Fruit fly (Drosophila melanogaster) whole organism, wandering third instar larva: ENCODE data around the gene Takl1.

Experiments used
- Abd-B ChIP-seq: fragments of >200 bp; optimal IDR thresholded peaks from 2 replicates; lab custom pipeline; 2017; ENCODE audit warnings: missing biosample characterization, missing genetic modification characterization
- CG32264 ChIP-seq: fragments of 200-800 bp; sonication (Bioruptor generic); optimal IDR thresholded peaks from 2 replicates; lab custom pipeline; 2016; ENCODE audit warnings: missing biosample characterization, missing genetic modification characterization
- CG9705 ChIP-seq: fragments of 200-800 bp; sonication (Bioruptor generic); optimal IDR thresholded peaks from 2 replicates; lab custom pipeline; 2018; ENCODE audit warnings: missing biosample characterization, mild to moderate bottlenecking, missing genetic modification characterization
- CrebA ChIP-seq: fragments of 200-800 bp; sonication (Bioruptor generic); optimal IDR thresholded peaks from 2 replicates; lab custom pipeline; 2016; ENCODE audit warnings: missing biosample characterization, mild to moderate bottlenecking, missing genetic modification characterization, borderline replicate concordance
- Dfd ChIP-seq: fragments of >200 bp; optimal IDR thresholded peaks from 2 replicates; lab custom pipeline; 2017; ENCODE audit warnings: missing biosample characterization, missing genetic modification characterization
- Dif ChIP-seq: fragments of 200-275, 200-300 bp; sonication (Bioruptor generic); optimal IDR thresholded peaks from 2 replicates; lab custom pipeline; 2018; ENCODE audit warnings: missing biosample characterization, missing genetic modification characterization; ENCODE audit not compliant: partially characterized antibody
- GATAd ChIP-seq: sonication (Bioruptor generic); optimal IDR thresholded peaks from 2 replicates; lab custom pipeline; 2016; ENCODE audit warnings: missing biosample characterization, missing genetic modification characterization
- HLH106 ChIP-seq: fragments of 200-800 bp; optimal IDR thresholded peaks from 3 replicates; lab custom pipeline; 2019; ENCODE audit warnings: missing biosample characterization, mild to moderate bottlenecking, missing genetic modification characterization, moderate library complexity
- Hnf4 ChIP-seq: fragments of 200-800 bp; sonication (Bioruptor generic); optimal IDR thresholded peaks from 2 replicates; lab custom pipeline; 2016; ENCODE audit warnings: missing biosample characterization, mild to moderate bottlenecking, missing genetic modification characterization
- Hr78 ChIP-seq: fragments of >200 bp; optimal IDR thresholded peaks from 2 replicates; lab custom pipeline; 2017; ENCODE audit warnings: missing biosample characterization, missing genetic modification characterization
- Hr83 ChIP-seq: fragments of 200-300 bp; sonication (Bioruptor generic); optimal IDR thresholded peaks from 2 replicates; lab custom pipeline; 2016; ENCODE audit warnings: missing biosample characterization, mild to moderate bottlenecking, missing genetic modification characterization, moderate library complexity; ENCODE audit not compliant: poor library complexity, severe bottlenecking
- Jra ChIP-seq: sonication (Bioruptor generic); optimal IDR thresholded peaks from 2 replicates; lab custom pipeline; 2016; ENCODE audit warnings: missing biosample characterization, missing genetic modification characterization
- Mio ChIP-seq: sonication (Bioruptor generic); optimal IDR thresholded peaks from 2 replicates; lab custom pipeline; 2016; ENCODE audit warnings: missing biosample characterization, missing genetic modification characterization
- Myc ChIP-seq: fragments of >200 bp; optimal IDR thresholded peaks from 2 replicates; lab custom pipeline; 2017
- N ChIP-seq: fragments of >200 bp; optimal IDR thresholded peaks from 2 replicates; lab custom pipeline; 2018; ENCODE audit warnings: missing biosample characterization, missing external identifiers, missing genetic modification characterization
- OdsH ChIP-seq: fragments of 200-800 bp; sonication (Bioruptor generic); optimal IDR thresholded peaks from 2 replicates; lab custom pipeline; 2016; ENCODE audit warnings: missing biosample characterization, mild to moderate bottlenecking, missing genetic modification characterization
- Rel ChIP-seq, 2 experiments: fragments of 200-800 bp; sonication (Bioruptor generic) in 1 of 2; optimal IDR thresholded peaks; 2 replicates in 1 of 2; 3 replicates in 1 of 2; lab custom pipeline; 2016 to 2019; ENCODE audit warnings: mild to moderate bottlenecking in 2 of 2, missing biosample characterization in 2 of 2, missing genetic modification characterization in 2 of 2, moderate library complexity in 1 of 2
- Sp1 ChIP-seq: fragments of 200-800 bp; sonication (Bioruptor generic); optimal IDR thresholded peaks from 3 replicates; lab custom pipeline; 2019; ENCODE audit warnings: missing biosample characterization, mild to moderate bottlenecking, missing genetic modification characterization, moderate library complexity
- Vsx2 ChIP-seq: fragments of 200-300, 225-300 bp; sonication (Bioruptor generic); optimal IDR thresholded peaks from 2 replicates; lab custom pipeline; 2018; ENCODE audit warnings: missing biosample characterization, missing genetic modification characterization; ENCODE audit not compliant: partially characterized antibody
- br ChIP-seq: fragments of 200-800 bp; sonication (Bioruptor generic); optimal IDR thresholded peaks from 2 replicates; lab custom pipeline; 2016; ENCODE audit warnings: missing biosample characterization, missing genetic modification characterization
- brk ChIP-seq: fragments of 200-800 bp; sonication (Bioruptor generic); optimal IDR thresholded peaks from 2 replicates; lab custom pipeline; 2016; ENCODE audit warnings: missing biosample characterization, mild to moderate bottlenecking, missing genetic modification characterization
- dl ChIP-seq, 2 experiments: fragments of 175-275, 200-275 bp in 1 of 2; fragments of 200-275 bp in 1 of 2; sonication (Bioruptor generic); optimal IDR thresholded peaks; lab custom pipeline; 2018; ENCODE audit warnings: mild to moderate bottlenecking in 2 of 2, missing biosample characterization in 2 of 2, missing genetic modification characterization in 2 of 2, moderate library complexity in 2 of 2; ENCODE audit not compliant: partially characterized antibody in 2 of 2, insufficient read depth in 1 of 2
- dmrt93B ChIP-seq: fragments of 200-800 bp; sonication (Bioruptor generic); optimal IDR thresholded peaks from 2 replicates; lab custom pipeline; 2018; ENCODE audit warnings: missing biosample characterization, mild to moderate bottlenecking, missing genetic modification characterization
- dsf ChIP-seq: sonication (Bioruptor generic); optimal IDR thresholded peaks from 2 replicates; lab custom pipeline; 2016; ENCODE audit warnings: missing biosample characterization, missing genetic modification characterization, borderline replicate concordance
- ey ChIP-seq: fragments of 200-800 bp; sonication (Bioruptor generic); optimal IDR thresholded peaks from 2 replicates; lab custom pipeline; 2016; ENCODE audit warnings: missing biosample characterization, missing genetic modification characterization
- foxo ChIP-seq, 2 experiments: fragments of 200-800 bp; sonication (Bioruptor generic); optimal IDR thresholded peaks; 2 replicates in 1 of 2; 3 replicates in 1 of 2; lab custom pipeline; 2016 to 2017; ENCODE audit warnings: missing biosample characterization in 2 of 2, missing genetic modification characterization in 2 of 2
- fru ChIP-seq: fragments of 200-800 bp; sonication (Bioruptor generic); optimal IDR thresholded peaks from 3 replicates; lab custom pipeline; 2016; ENCODE audit warnings: missing biosample characterization, mild to moderate bottlenecking, missing genetic modification characterization
- h ChIP-seq: fragments of 200-800 bp; sonication (Bioruptor generic); optimal IDR thresholded peaks from 3 replicates; lab custom pipeline; 2016; ENCODE audit warnings: missing biosample characterization, mild to moderate bottlenecking, missing genetic modification characterization
- jim ChIP-seq: fragments of 175-275, 200-325 bp; sonication (Bioruptor generic); optimal IDR thresholded peaks from 2 replicates; lab custom pipeline; 2016; ENCODE audit warnings: missing biosample characterization, mild to moderate bottlenecking, missing genetic modification characterization
- lola ChIP-seq: fragments of >200 bp; optimal IDR thresholded peaks from 2 replicates; lab custom pipeline; 2017; ENCODE audit warnings: missing biosample characterization, missing genetic modification characterization
- pan ChIP-seq: fragments of >200 bp; optimal IDR thresholded peaks from 2 replicates; lab custom pipeline; 2017
- psq ChIP-seq: fragments of 200-800 bp; sonication (Bioruptor generic); optimal IDR thresholded peaks from 3 replicates; lab custom pipeline; 2017; ENCODE audit warnings: missing biosample characterization, mild to moderate bottlenecking, missing genetic modification characterization, moderate library complexity
- rgr ChIP-seq: fragments of 200-800 bp; sonication (Bioruptor generic); optimal IDR thresholded peaks from 3 replicates; lab custom pipeline; 2016; ENCODE audit warnings: missing biosample characterization, mild to moderate bottlenecking, missing genetic modification characterization
- sage ChIP-seq: fragments of 200-800 bp; sonication (Bioruptor generic); optimal IDR thresholded peaks from 2 replicates; lab custom pipeline; 2016; ENCODE audit warnings: missing biosample characterization, mild to moderate bottlenecking, missing genetic modification characterization
- sv ChIP-seq: fragments of 200-800 bp; sonication (Bioruptor generic); optimal IDR thresholded peaks from 3 replicates; lab custom pipeline; 2016; ENCODE audit warnings: missing biosample characterization, missing genetic modification characterization
- tai ChIP-seq: sonication (Bioruptor generic); optimal IDR thresholded peaks from 2 replicates; lab custom pipeline; 2016; ENCODE audit warnings: missing biosample characterization, missing genetic modification characterization
- usp ChIP-seq: fragments of >200 bp; optimal IDR thresholded peaks from 2 replicates; lab custom pipeline; 2017; ENCODE audit warnings: missing biosample characterization, missing genetic modification characterization
- woc ChIP-seq: sonication (Bioruptor generic); optimal IDR thresholded peaks from 2 replicates; lab custom pipeline; 2016; ENCODE audit warnings: missing biosample characterization, mild to moderate bottlenecking, missing genetic modification characterization

Gene Takl1

dm6 chr3R:20783714-20784435, 11.5 kb upstream of the Takl1 start:
- TF ChIP-seq dl (GFP tag; optimal IDR thresholded peaks at IDR 0.05; lab: Kevin White, UChicago; ENCODE audit: insufficient read depth in 1 of 2, partially characterized antibody in 2 of 2) (peak in 1 of 2 experiments; percentile 35), rgr (peak; percentile 65), CG32264 (GFP tag; lab: Kevin White, UChicago) (peak; percentile 27), Hnf4 (GFP tag; lab: Kevin White, UChicago) (peak; percentile 56), Hr78 (GFP tag; lab: Kevin White, UChicago) (peak; percentile 65), HLH106 (tag; lab: Kevin White, UChicago) (no peak), ey (GFP tag; lab: Kevin White, UChicago) (peak; percentile 32), Vsx2 (GFP tag; lab: Kevin White, UChicago) (peak; percentile 15), N (GFP tag; lab: Kevin White, UChicago) (peak; percentile 86), Rel (GFP tag; optimal IDR thresholded peaks at IDR 0.05; lab: Kevin White, UChicago) (peak; percentile 24), Rel (tag; optimal IDR thresholded peaks at IDR 0.05; lab: Kevin White, UChicago) (peak; percentile 72), GATAd (GFP tag; lab: Kevin White, UChicago) (peak; percentile 27), woc (GFP tag; lab: Kevin White, UChicago) (peak; percentile 8), Dfd (GFP tag; lab: Kevin White, UChicago) (no peak), h (peak; percentile 67), CG9705 (GFP tag; lab: Kevin White, UChicago) (no peak), sv (no peak), Jra (GFP tag; lab: Kevin White, UChicago) (peak; percentile 44), fru (GFP tag; lab: Kevin White, UChicago) (peak; percentile 65), lola (GFP tag; lab: Kevin White, UChicago) (no peak), OdsH (GFP tag; lab: Kevin White, UChicago) (peak; percentile 53), tai (GFP tag; lab: Kevin White, UChicago) (peak; percentile 20), Hr83 (GFP tag; lab: Kevin White, UChicago) (peak; percentile 81), dsf (GFP tag; lab: Kevin White, UChicago) (no peak), Mio (no peak), Abd-B (peak; percentile 72), psq (GFP tag; lab: Kevin White, UChicago) (peak; percentile 93), br (GFP tag; lab: Kevin White, UChicago) (peak; percentile 52), sage (GFP tag; lab: Kevin White, UChicago) (peak; percentile 43), usp (GFP tag; lab: Kevin White, UChicago) (no peak), Dif (GFP tag; lab: Kevin White, UChicago) (peak; percentile 68), jim (GFP tag; lab: Kevin White, UChicago) (peak; percentile 43), Myc (no peak), CrebA (GFP tag; lab: Kevin White, UChicago) (peak; percentile 77), dmrt93B (GFP tag; lab: Kevin White, UChicago) (no peak), foxo (GFP tag; optimal IDR thresholded peaks at IDR 0.05; lab: Kevin White, UChicago) (peak; percentile 5 to 73), pan (lab: Kevin White, UChicago) (no peak), Sp1 (GFP tag; lab: Kevin White, UChicago) (peak; percentile 52), brk (GFP tag; lab: Kevin White, UChicago) (no peak)

dm6 chr3R:20782655-20783105, 10.3 kb upstream of the Takl1 start:
- TF ChIP-seq ey (GFP tag; lab: Kevin White, UChicago): no peak
- no peak for TF ChIP-seq dsf (GFP tag; lab: Kevin White, UChicago)
- peak; percentile 51 for TF ChIP-seq h
- peak; percentile 85 for TF ChIP-seq Vsx2 (GFP tag; lab: Kevin White, UChicago)
- TF ChIP-seq GATAd (GFP tag; lab: Kevin White, UChicago): no peak
- TF ChIP-seq Jra (GFP tag; lab: Kevin White, UChicago): peak; percentile 47
- peak; percentile 43 for TF ChIP-seq br (GFP tag; lab: Kevin White, UChicago)
- no peak for TF ChIP-seq usp (GFP tag; lab: Kevin White, UChicago)
- TF ChIP-seq fru (GFP tag; lab: Kevin White, UChicago): no peak
- peak; percentile 61 for TF ChIP-seq CG32264 (GFP tag; lab: Kevin White, UChicago)
- TF ChIP-seq pan (lab: Kevin White, UChicago): no peak
- peak; percentile 1 for TF ChIP-seq Hr83 (GFP tag; lab: Kevin White, UChicago)
- TF ChIP-seq Dfd (GFP tag; lab: Kevin White, UChicago): no peak
- peak; percentile 84 for TF ChIP-seq sage (GFP tag; lab: Kevin White, UChicago)
- peak; percentile 94 for TF ChIP-seq Rel (GFP tag; optimal IDR thresholded peaks at IDR 0.05; lab: Kevin White, UChicago)
- peak; percentile 65 for TF ChIP-seq Rel (tag; optimal IDR thresholded peaks at IDR 0.05; lab: Kevin White, UChicago)
- peak; percentile 92 for TF ChIP-seq CrebA (GFP tag; lab: Kevin White, UChicago)
- no peak for TF ChIP-seq OdsH (GFP tag; lab: Kevin White, UChicago)
- no peak for TF ChIP-seq Hnf4 (GFP tag; lab: Kevin White, UChicago)
- peak; percentile 25 for TF ChIP-seq N (GFP tag; lab: Kevin White, UChicago)
- TF ChIP-seq Dif (GFP tag; lab: Kevin White, UChicago): peak; percentile 95
- TF ChIP-seq tai (GFP tag; lab: Kevin White, UChicago): no peak
- TF ChIP-seq Mio: no peak
- TF ChIP-seq Sp1 (GFP tag; lab: Kevin White, UChicago): peak; percentile 36
- TF ChIP-seq woc (GFP tag; lab: Kevin White, UChicago): no peak
- TF ChIP-seq HLH106 (tag; lab: Kevin White, UChicago): peak; percentile 3
- TF ChIP-seq Abd-B: no peak
- TF ChIP-seq foxo (GFP tag; optimal IDR thresholded peaks at IDR 0.05; lab: Kevin White, UChicago): peak in 1 of 2 experiments; percentile 89
- no peak for TF ChIP-seq jim (GFP tag; lab: Kevin White, UChicago)
- TF ChIP-seq lola (GFP tag; lab: Kevin White, UChicago): no peak
- TF ChIP-seq dl (GFP tag; optimal IDR thresholded peaks at IDR 0.05; lab: Kevin White, UChicago; ENCODE audit: insufficient read depth in 1 of 2, partially characterized antibody in 2 of 2): peak; percentile 84 to 88
- no peak for TF ChIP-seq Myc
- TF ChIP-seq Hr78 (GFP tag; lab: Kevin White, UChicago): no peak
- TF ChIP-seq sv: no peak
- TF ChIP-seq psq (GFP tag; lab: Kevin White, UChicago): peak; percentile 79
- TF ChIP-seq brk (GFP tag; lab: Kevin White, UChicago): peak; percentile 76
- no peak for TF ChIP-seq dmrt93B (GFP tag; lab: Kevin White, UChicago)
- TF ChIP-seq rgr: peak; percentile 19
